8 worm cellular contexts compared by ENCODE assay signal in the genomic region with DNA sequence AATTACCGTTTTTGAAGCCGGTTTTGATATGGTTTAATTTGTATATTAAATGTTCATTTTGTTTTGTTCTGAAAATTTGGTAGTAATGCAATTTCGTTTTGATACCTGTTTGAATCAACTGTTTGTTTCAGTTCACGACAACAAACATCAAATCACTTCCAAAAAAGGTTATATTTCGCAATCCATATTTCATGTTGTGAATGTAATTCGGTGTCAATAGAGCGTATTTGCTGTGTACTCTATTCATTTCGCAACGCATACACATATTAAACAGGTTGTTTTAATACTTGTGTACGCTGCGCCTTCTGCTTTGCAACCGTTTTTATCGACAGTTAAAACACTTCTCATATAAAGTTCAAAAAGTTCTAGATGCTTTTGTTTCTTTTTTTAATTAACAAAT.
TF ChIP-seq lines count a peak whose summit lies in the region.

No protein-coding gene starts in this region.

TF ChIP-seq in whole organism, L1 larva, 84 proteins besides CTCF, POLR2A, EP300 and RAD21 (continues in another document):
- TF ChIP-seq ceh-90 (tag; optimal IDR thresholded peaks at IDR 0.05; lab: Kevin White, UChicago) (no peak), unc-86 (tag; optimal IDR thresholded peaks at IDR 0.05; lab: Kevin White, UChicago) (no peak), mep-1 (tag; optimal IDR thresholded peaks at IDR 0.05; lab: Kevin White, UChicago) (peak; percentile 46), zip-4 (GFP tag; optimal IDR thresholded peaks at IDR 0.05; lab: Kevin White, UChicago) (peak; percentile 98), C34B4.2 (tag; optimal IDR thresholded peaks at IDR 0.05; lab: Kevin White, UChicago) (no peak), ceh-82 (tag; optimal IDR thresholded peaks at IDR 0.05; lab: Kevin White, UChicago) (peak; percentile 22 to 76 (median 66)), dpl-1 (GFP tag; optimal IDR thresholded peaks at IDR 0.05; lab: Kevin White, UChicago) (peak; percentile 33 to 60 (median 53)), pqm-1 (tag; optimal IDR thresholded peaks at IDR 0.05; lab: Kevin White, UChicago) (no peak), efl-3 (GFP tag; optimal IDR thresholded peaks at IDR 0.05; lab: Kevin White, UChicago) (no peak), aly-2 (tag; optimal IDR thresholded peaks at IDR 0.05; lab: Kevin White, UChicago) (no peak), nhr-71 (tag; optimal IDR thresholded peaks at IDR 0.05; lab: Kevin White, UChicago) (peak; percentile 73)

TF ChIP-seq in whole organism, L2 larva, 48 proteins besides CTCF, POLR2A, EP300 and RAD21 (continues in another document):
- peak; percentile 54 for TF ChIP-seq nhr-6 (tag; optimal IDR thresholded peaks at IDR 0.05; lab: Kevin White, UChicago)
- peak; percentile 21 for TF ChIP-seq zag-1 (tag; optimal IDR thresholded peaks at IDR 0.05; lab: Kevin White, UChicago)
- TF ChIP-seq snpc-4 (tag; optimal IDR thresholded peaks at IDR 0.05; lab: Kevin White, UChicago) = peak; percentile 9
- no peak for TF ChIP-seq mab-5 (tag; optimal IDR thresholded peaks at IDR 0.05; lab: Kevin White, UChicago)
- TF ChIP-seq unc-39 (tag; optimal IDR thresholded peaks at IDR 0.05; lab: Kevin White, UChicago) = no peak
- TF ChIP-seq unc-55 (GFP tag; optimal IDR thresholded peaks at IDR 0.05; lab: Kevin White, UChicago) = peak; percentile 93
- TF ChIP-seq nhr-129 (tag; optimal IDR thresholded peaks at IDR 0.05; lab: Kevin White, UChicago) = peak; percentile 89
- TF ChIP-seq lin-13 (GFP tag; optimal IDR thresholded peaks at IDR 0.05; lab: Kevin White, UChicago) = peak; percentile 16
- no peak for TF ChIP-seq skn-1 (tag; optimal IDR thresholded peaks at IDR 0.05; lab: Kevin White, UChicago)
- no peak for TF ChIP-seq nhr-77 (tag; optimal IDR thresholded peaks at IDR 0.05; lab: Kevin White, UChicago)
- TF ChIP-seq blmp-1 (tag; optimal IDR thresholded peaks at IDR 0.05; lab: Kevin White, UChicago; ENCODE audit: insufficient read depth) = peak; percentile 38

TF ChIP-seq in whole organism, L3 larva, 47 proteins besides CTCF, POLR2A, EP300 and RAD21 (continues in another document):
- TF ChIP-seq pha-4 (tag; optimal IDR thresholded peaks at IDR 0.05; lab: Kevin White, UChicago) (peak; percentile 90), nhr-77 (tag; optimal IDR thresholded peaks at IDR 0.05; lab: Kevin White, UChicago) (no peak), elt-1 (tag; optimal IDR thresholded peaks at IDR 0.05; lab: Kevin White, UChicago) (no peak), mml-1 (tag; optimal IDR thresholded peaks at IDR 0.05; lab: Kevin White, UChicago) (no peak), aly-2 (tag; optimal IDR thresholded peaks at IDR 0.05; lab: Kevin White, UChicago) (no peak), ceh-9 (tag; optimal IDR thresholded peaks at IDR 0.05; lab: Kevin White, UChicago) (no peak), lin-15B (tag; optimal IDR thresholded peaks at IDR 0.05; lab: Kevin White, UChicago) (peak; percentile 75), sea-2 (GFP tag; optimal IDR thresholded peaks at IDR 0.05; lab: Kevin White, UChicago) (no peak), mdl-1 (tag; optimal IDR thresholded peaks at IDR 0.05; lab: Kevin White, UChicago) (no peak), fos-1 (tag; optimal IDR thresholded peaks at IDR 0.05; lab: Kevin White, UChicago) (no peak), elt-2 (tag; optimal IDR thresholded peaks at IDR 0.05; lab: Kevin White, UChicago) (peak; percentile 22), tbx-2 (tag; optimal IDR thresholded peaks at IDR 0.05; lab: Kevin White, UChicago) (no peak)

TF ChIP-seq in whole organism, L4 larva, 104 proteins besides CTCF, POLR2A, EP300 and RAD21 (continues in another document):
- TF ChIP-seq dmd-6 (GFP tag; IDR thresholded peaks at IDR 0.05; lab: Robert Waterston, UW) = peak; percentile 32; the same call in 1 of the 2 replicates
- no peak for TF ChIP-seq cey-2 (tag; optimal IDR thresholded peaks at IDR 0.05; lab: Kevin White, UChicago; ENCODE audit: borderline replicate concordance, insufficient read depth)
- TF ChIP-seq vab-7 (GFP tag; IDR thresholded peaks at IDR 0.05; lab: Robert Waterston, UW) = no peak
- no peak for TF ChIP-seq ceh-62 (tag; optimal IDR thresholded peaks at IDR 0.05; lab: Kevin White, UChicago)
- peak; percentile 82 for TF ChIP-seq lin-13 (GFP tag; optimal IDR thresholded peaks at IDR 0.05; lab: Kevin White, UChicago)
- TF ChIP-seq hif-1 (tag; optimal IDR thresholded peaks at IDR 0.05; lab: Kevin White, UChicago) = no peak
- TF ChIP-seq fos-1 (tag; optimal IDR thresholded peaks at IDR 0.05; lab: Kevin White, UChicago) = no peak
- no peak for TF ChIP-seq unc-39 (tag; optimal IDR thresholded peaks at IDR 0.05; lab: Kevin White, UChicago)
- TF ChIP-seq nhr-11 (tag; optimal IDR thresholded peaks at IDR 0.05; lab: Kevin White, UChicago) = peak; percentile 71
- TF ChIP-seq unc-62 (GFP tag; optimal IDR thresholded peaks at IDR 0.05 in 1 of 2; lab: Kevin White, UChicago) = peak in 1 of 2 experiments; percentile 65
- no peak for TF ChIP-seq unc-62 (tag; optimal IDR thresholded peaks at IDR 0.05; lab: Kevin White, UChicago)

TF ChIP-seq in whole organism, late embryonic, 69 proteins besides CTCF, POLR2A, EP300 and RAD21:
- TF ChIP-seq ceh-9 (tag; optimal IDR thresholded peaks at IDR 0.05; lab: Kevin White, UChicago) = no peak
- peak; percentile 30 for TF ChIP-seq pros-1 (tag; optimal IDR thresholded peaks at IDR 0.05; lab: Kevin White, UChicago)
- no peak for TF ChIP-seq ref-2 (tag; optimal IDR thresholded peaks at IDR 0.05; lab: Kevin White, UChicago)
- peak; percentile 0 for TF ChIP-seq unc-42 (tag; optimal IDR thresholded peaks at IDR 0.05; lab: Kevin White, UChicago)
- peak; percentile 21 for TF ChIP-seq dve-1 (tag; optimal IDR thresholded peaks at IDR 0.05; lab: Kevin White, UChicago)

TF ChIP-seq in whole organism, midembryonic, 9 proteins besides CTCF, POLR2A, EP300 and RAD21:
- TF ChIP-seq cog-1 (tag; optimal IDR thresholded peaks at IDR 0.05; lab: Kevin White, UChicago) = peak; percentile 14
- no peak for TF ChIP-seq ztf-23 (GFP tag; IDR thresholded peaks at IDR 0.05; lab: Robert Waterston, UW)
- TF ChIP-seq flt-1 (GFP tag; IDR thresholded peaks at IDR 0.05; lab: Robert Waterston, UW) = no peak

TF ChIP-seq in whole organism, mixed stage, embryonic, 35 proteins besides CTCF, POLR2A, EP300 and RAD21:
- TF ChIP-seq pha-4 (tag; optimal IDR thresholded peaks at IDR 0.05; lab: Kevin White, UChicago) = peak; percentile 64
- TF ChIP-seq mep-1 (tag; optimal IDR thresholded peaks at IDR 0.05; lab: Kevin White, UChicago) = peak; percentile 21
- no peak for TF ChIP-seq mab-5 (tag; optimal IDR thresholded peaks at IDR 0.05; lab: Kevin White, UChicago)
- TF ChIP-seq unc-62 (GFP tag; optimal IDR thresholded peaks at IDR 0.05; lab: Kevin White, UChicago) = peak; percentile 2
- TF ChIP-seq ces-1 (GFP tag; optimal IDR thresholded peaks at IDR 0.05; lab: Kevin White, UChicago) = peak; percentile 19
- peak; percentile 47 for TF ChIP-seq elt-3 (tag; optimal IDR thresholded peaks at IDR 0.05; lab: Kevin White, UChicago)
- TF ChIP-seq nhr-237 (tag; optimal IDR thresholded peaks at IDR 0.05; lab: Kevin White, UChicago) = peak; percentile 82
- no peak for TF ChIP-seq sem-2 (GFP tag; optimal IDR thresholded peaks at IDR 0.05; lab: Kevin White, UChicago)

TF ChIP-seq in whole organism, young adult, 124 proteins besides CTCF, POLR2A, EP300 and RAD21:
- TF ChIP-seq K12H6.12 (tag; optimal IDR thresholded peaks at IDR 0.05; lab: Kevin White, UChicago) (peak; percentile 42), lin-40 (tag; optimal IDR thresholded peaks at IDR 0.05; lab: Kevin White, UChicago) (peak; percentile 54), nhr-80 (tag; optimal IDR thresholded peaks at IDR 0.05; lab: Kevin White, UChicago) (peak; percentile 66), ceh-27 (GFP tag; optimal IDR thresholded peaks at IDR 0.05; lab: Kevin White, UChicago) (peak; percentile 8), cebp-1 (GFP tag; IDR thresholded peaks at IDR 0.05; lab: Robert Waterston, UW) (peak; percentile 99), cebp-1 (tag; optimal IDR thresholded peaks at IDR 0.05; lab: Kevin White, UChicago) (peak; percentile 100), mcd-1 (GFP tag; IDR thresholded peaks at IDR 0.05; lab: Robert Waterston, UW) (peak; percentile 67), ceh-100 (GFP tag; IDR thresholded peaks at IDR 0.05; lab: Robert Waterston, UW) (no peak), nhr-120 (GFP tag; IDR thresholded peaks at IDR 0.05; lab: Robert Waterston, UW) (no peak), lin-26 (GFP tag; IDR thresholded peaks at IDR 0.05; lab: Robert Waterston, UW) (no peak), aptf-2 (GFP tag; conservative IDR thresholded peaks at IDR 0.05; lab: Robert Waterston, UW) (no peak), attf-5 (GFP tag; optimal IDR thresholded peaks at IDR 0.05; lab: Kevin White, UChicago) (peak; percentile 73)
